Fruit fly (Drosophila melanogaster) whole organism, prepupa: ENCODE results near the gene CG3285.

Experiments
- CG10631 ChIP-seq: fragments of 200-800 bp; sonication (Bioruptor generic); optimal IDR thresholded peaks from 2 replicates; lab custom pipeline; 2016; ENCODE audit warnings: missing biosample characterization, missing genetic modification characterization
- CG10669 ChIP-seq: fragments of 200-800 bp; sonication (Bioruptor generic); optimal IDR thresholded peaks from 3 replicates; lab custom pipeline; 2018; ENCODE audit warnings: missing biosample characterization, mild to moderate bottlenecking, missing genetic modification characterization, moderate library complexity
- CG11294 ChIP-seq: fragments of 200-800 bp; sonication (Bioruptor generic); IDR thresholded peaks from 2 replicates; pipeline ENCODE4 v1.3.6; 2022; ENCODE audit warnings: missing biosample characterization, missing genetic modification characterization
- CG11902 ChIP-seq: fragments of 200-800 bp; sonication (Bioruptor generic); optimal IDR thresholded peaks from 3 replicates; lab custom pipeline; 2016; ENCODE audit warnings: missing biosample characterization, missing genetic modification characterization
- CG15336 ChIP-seq: fragments of 200-800 bp; sonication (Bioruptor generic); IDR thresholded peaks from 2 replicates; pipeline ENCODE4 v1.3.6; 2022; ENCODE audit warnings: missing biosample characterization, missing genetic modification characterization
- CG1621 ChIP-seq: fragments of 200-800 bp; sonication (Bioruptor generic); optimal IDR thresholded peaks from 3 replicates; lab custom pipeline; 2018; ENCODE audit warnings: missing biosample characterization, mild to moderate bottlenecking, missing genetic modification characterization
- CG3032 ChIP-seq: fragments of 200-800 bp; optimal IDR thresholded peaks from 2 replicates; lab custom pipeline; 2019; ENCODE audit warnings: missing biosample characterization, mild to moderate bottlenecking, missing genetic modification characterization, moderate library complexity
- CG31627 ChIP-seq: fragments of 200-800 bp; sonication (Bioruptor generic); optimal IDR thresholded peaks from 3 replicates; lab custom pipeline; 2016; ENCODE audit warnings: missing biosample characterization, missing genetic modification characterization
- CG32006 ChIP-seq: fragments of 200-800 bp; sonication (Bioruptor generic); optimal IDR thresholded peaks from 3 replicates; lab custom pipeline; 2017; ENCODE audit warnings: missing biosample characterization, mild to moderate bottlenecking, missing genetic modification characterization
- CG34406 ChIP-seq: fragments of 200-800 bp; sonication (Bioruptor generic); optimal IDR thresholded peaks from 3 replicates; lab custom pipeline; 2016; ENCODE audit warnings: missing biosample characterization, missing genetic modification characterization
- CG3919 ChIP-seq: fragments of 200-800 bp; sonication (Bioruptor generic); optimal IDR thresholded peaks from 3 replicates; lab custom pipeline; 2016; ENCODE audit warnings: missing biosample characterization, missing genetic modification characterization
- CG6163 ChIP-seq: fragments of 200-800 bp; sonication (Bioruptor generic); IDR thresholded peaks from 3 replicates; pipeline ENCODE4 v1.3.6; 2022; ENCODE audit warnings: missing biosample characterization, missing genetic modification characterization
- CG6276 ChIP-seq: fragments of 200-800 bp; sonication (Bioruptor generic); optimal IDR thresholded peaks from 2 replicates; lab custom pipeline; 2017; ENCODE audit warnings: missing biosample characterization, mild to moderate bottlenecking, missing genetic modification characterization
- CG6792 ChIP-seq: fragments of 200-800 bp; sonication (Bioruptor generic); optimal IDR thresholded peaks from 3 replicates; lab custom pipeline; 2016; ENCODE audit warnings: missing biosample characterization, missing genetic modification characterization
- CG6808 ChIP-seq: fragments of 200-800 bp; sonication (Bioruptor generic); optimal IDR thresholded peaks from 3 replicates; lab custom pipeline; 2017; ENCODE audit warnings: missing biosample characterization, missing genetic modification characterization, mild to moderate bottlenecking, moderate library complexity, missing genetic modification reagents
- CG6854 ChIP-seq: fragments of 200-800 bp; sonication (Bioruptor generic); optimal IDR thresholded peaks from 2 replicates; lab custom pipeline; 2017; ENCODE audit warnings: missing biosample characterization, mild to moderate bottlenecking, missing genetic modification characterization
- CG7368 ChIP-seq: fragments of 200-800 bp; sonication (Bioruptor generic); optimal IDR thresholded peaks from 3 replicates; lab custom pipeline; 2016; ENCODE audit warnings: missing biosample characterization, missing genetic modification characterization
- CG8319 ChIP-seq: fragments of 200-800 bp; sonication (Bioruptor generic); optimal IDR thresholded peaks from 3 replicates; lab custom pipeline; 2016; ENCODE audit warnings: missing biosample characterization, missing genetic modification characterization
- Eip75B ChIP-seq: fragments of 200-800 bp; sonication (Bioruptor generic); optimal IDR thresholded peaks from 3 replicates; lab custom pipeline; 2016; ENCODE audit warnings: missing biosample characterization, missing genetic modification characterization
- Eip78C ChIP-seq: fragments of 200-800 bp; sonication (Bioruptor generic); peaks from one replicate; lab custom pipeline; 2016; ENCODE audit warnings: missing biosample characterization, missing genetic modification characterization
- Eip93F ChIP-seq: fragments of 200-800 bp; sonication (Bioruptor generic); optimal IDR thresholded peaks from 2 replicates; lab custom pipeline; 2016; ENCODE audit warnings: missing biosample characterization, mild to moderate bottlenecking, missing genetic modification characterization
- Ets21C ChIP-seq: fragments of 200-800 bp; sonication (Bioruptor generic); optimal IDR thresholded peaks from 3 replicates; lab custom pipeline; 2016; ENCODE audit warnings: missing biosample characterization, missing genetic modification characterization
- Ets96B ChIP-seq: fragments of 200-800 bp; optimal IDR thresholded peaks from 2 replicates; lab custom pipeline; 2019; ENCODE audit warnings: missing biosample characterization, mild to moderate bottlenecking, missing genetic modification characterization, moderate library complexity
- Gug ChIP-seq: fragments of 200-800 bp; sonication (Bioruptor generic); IDR thresholded peaks from 2 replicates; pipeline ENCODE4 v1.3.6; 2022; ENCODE audit warnings: missing biosample characterization, missing genetic modification characterization
- Hr38 ChIP-seq: sonication (Bioruptor generic); optimal IDR thresholded peaks from 2 replicates; lab custom pipeline; 2016; ENCODE audit warnings: missing biosample characterization, missing genetic modification characterization
- Hr4 ChIP-seq: fragments of 200-800 bp; sonication (Bioruptor generic); optimal IDR thresholded peaks from 3 replicates; lab custom pipeline; 2016; ENCODE audit warnings: missing biosample characterization, missing genetic modification characterization
- Lpt ChIP-seq: fragments of 200-800 bp; sonication (Bioruptor generic); optimal IDR thresholded peaks from 3 replicates; lab custom pipeline; 2016; ENCODE audit warnings: missing biosample characterization, missing genetic modification characterization
- Met ChIP-seq: fragments of 200-800 bp; sonication (Bioruptor generic); optimal IDR thresholded peaks from 3 replicates; lab custom pipeline; 2016; ENCODE audit warnings: missing biosample characterization, missing genetic modification characterization
- Smox ChIP-seq: fragments of 200-800 bp; sonication (Bioruptor generic); optimal IDR thresholded peaks from 3 replicates; lab custom pipeline; 2016; ENCODE audit warnings: missing biosample characterization, missing genetic modification characterization
- Sox102F ChIP-seq: fragments of 200-800 bp; sonication (Bioruptor generic); optimal IDR thresholded peaks from 2 replicates; lab custom pipeline; 2016; ENCODE audit warnings: missing biosample characterization, mild to moderate bottlenecking, missing genetic modification characterization
- Sox14 ChIP-seq: fragments of 200-800 bp; sonication (Bioruptor generic); optimal IDR thresholded peaks from 3 replicates; lab custom pipeline; 2016; ENCODE audit warnings: missing biosample characterization, missing genetic modification characterization
- achi ChIP-seq: fragments of 200-800 bp; sonication (Bioruptor generic); optimal IDR thresholded peaks from 3 replicates; lab custom pipeline; 2016; ENCODE audit warnings: missing biosample characterization, missing genetic modification characterization
- acj6 ChIP-seq: fragments of 200-800 bp; sonication (Bioruptor generic); optimal IDR thresholded peaks from 3 replicates; lab custom pipeline; 2016; ENCODE audit warnings: missing biosample characterization, missing genetic modification characterization
- cyc ChIP-seq: fragments of 200-800 bp; sonication (Bioruptor generic); optimal IDR thresholded peaks from 3 replicates; lab custom pipeline; 2016; ENCODE audit warnings: missing biosample characterization, missing genetic modification characterization
- dac ChIP-seq: fragments of 200-800 bp; sonication (Bioruptor generic); optimal IDR thresholded peaks from 2 replicates; lab custom pipeline; 2017; ENCODE audit warnings: missing biosample characterization, mild to moderate bottlenecking, missing genetic modification characterization
- dsx ChIP-seq: fragments of 200-800 bp; optimal IDR thresholded peaks from 3 replicates; lab custom pipeline; 2019; ENCODE audit warnings: missing biosample characterization, mild to moderate bottlenecking, missing genetic modification characterization, moderate library complexity; ENCODE audit not compliant: poor library complexity, severe bottlenecking
- eg ChIP-seq: fragments of 200-800 bp; sonication (Bioruptor generic); IDR thresholded peaks from 3 replicates; pipeline ENCODE4 v1.3.6; 2022; ENCODE audit warnings: missing biosample characterization, missing genetic modification characterization
- esn ChIP-seq: fragments of 200-800 bp; sonication (Bioruptor generic); optimal IDR thresholded peaks from 2 replicates; lab custom pipeline; 2016; ENCODE audit warnings: missing biosample characterization, mild to moderate bottlenecking, missing genetic modification characterization, moderate library complexity
- fd59A ChIP-seq: fragments of 200-800 bp; sonication (Bioruptor generic); optimal IDR thresholded peaks from 2 replicates; lab custom pipeline; 2017; ENCODE audit warnings: missing biosample characterization, mild to moderate bottlenecking, missing genetic modification characterization, missing genetic modification reagents
- fd85E ChIP-seq: fragments of 200-800 bp; sonication (Bioruptor generic); optimal IDR thresholded peaks from 3 replicates; lab custom pipeline; 2016; ENCODE audit warnings: missing biosample characterization, missing genetic modification characterization
- lz ChIP-seq: fragments of 200-800 bp; sonication (Bioruptor generic); optimal IDR thresholded peaks from 3 replicates; lab custom pipeline; 2016; ENCODE audit warnings: missing biosample characterization, missing genetic modification characterization
- net ChIP-seq: fragments of 200-800 bp; sonication (Bioruptor generic); optimal IDR thresholded peaks from 3 replicates; lab custom pipeline; 2016; ENCODE audit warnings: missing biosample characterization, missing genetic modification characterization
- pdm3 ChIP-seq: fragments of 200-800 bp; sonication (Bioruptor generic); optimal IDR thresholded peaks from 3 replicates; lab custom pipeline; 2016; ENCODE audit warnings: missing biosample characterization, missing genetic modification characterization
- salr ChIP-seq, 2 experiments: fragments of 200-800 bp; sonication (Bioruptor generic); optimal IDR thresholded peaks; 3 replicates each; lab custom pipeline; 2016 to 2018; ENCODE audit warnings: missing biosample characterization in 2 of 2, missing genetic modification characterization in 2 of 2, mild to moderate bottlenecking in 1 of 2
- spab ChIP-seq: fragments of 200-800 bp; sonication (Bioruptor generic); optimal IDR thresholded peaks from 2 replicates; lab custom pipeline; 2017; ENCODE audit warnings: missing biosample characterization, mild to moderate bottlenecking, missing genetic modification characterization, missing genetic modification reagents
- ss ChIP-seq, 2 experiments: fragments of 200-800 bp; sonication (Bioruptor generic); optimal IDR thresholded peaks; 2 replicates in 1 of 2; 3 replicates in 1 of 2; lab custom pipeline; 2017 to 2018; ENCODE audit warnings: mild to moderate bottlenecking in 2 of 2, missing biosample characterization in 2 of 2, missing genetic modification characterization in 2 of 2, moderate library complexity in 1 of 2
- svp ChIP-seq: fragments of 200-800 bp; sonication (Bioruptor generic); peaks from one replicate; lab custom pipeline; 2016; ENCODE audit warnings: missing biosample characterization, missing genetic modification characterization
- topi ChIP-seq: fragments of 200-800 bp; sonication (Bioruptor generic); optimal IDR thresholded peaks from 3 replicates; lab custom pipeline; 2016; ENCODE audit warnings: missing biosample characterization, missing genetic modification characterization
- vri ChIP-seq: fragments of 200-800 bp; sonication (Bioruptor generic); optimal IDR thresholded peaks from 3 replicates; lab custom pipeline; 2016; ENCODE audit warnings: missing biosample characterization, mild to moderate bottlenecking, missing genetic modification characterization

CG3285 gene

DNA sequence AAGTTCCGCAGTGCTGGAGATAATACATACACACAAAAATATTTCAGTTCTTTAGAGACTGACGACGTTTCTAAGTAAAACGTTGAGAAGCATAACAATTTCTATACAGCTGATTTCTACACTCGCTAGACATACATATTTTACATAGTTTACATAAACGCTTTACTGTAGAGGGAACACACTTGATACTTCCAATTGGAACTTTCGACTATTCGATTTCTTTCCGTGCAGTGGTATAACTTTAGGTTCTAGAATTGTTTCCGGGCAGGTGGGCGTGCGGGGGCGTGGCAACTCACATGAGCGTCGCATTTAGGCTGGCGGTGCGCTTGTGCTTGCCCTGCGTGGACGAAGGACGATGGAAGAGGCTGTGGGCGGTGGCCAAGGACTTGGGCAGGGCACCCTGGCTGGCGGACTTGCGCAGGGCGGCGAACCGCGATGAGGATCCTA lies 41.8 kb downstream of the CG3285 start (continued):
- no peak for TF ChIP-seq Lpt (GFP tag; lab: Kevin White, UChicago)
- peak; percentile 31 for TF ChIP-seq Ets96B (tag; lab: Kevin White, UChicago)
- TF ChIP-seq CG6163 (GFP tag; lab: Robert Waterston, UW): peak; percentile 64; the same call in 2 of the 3 replicates
- no peak for TF ChIP-seq Ets21C (GFP tag; lab: Kevin White, UChicago)
- no peak for TF ChIP-seq Eip93F (GFP tag; lab: Kevin White, UChicago)
- TF ChIP-seq fd85E (GFP tag; lab: Kevin White, UChicago): no peak
- TF ChIP-seq lz: no peak
- peak; percentile 61 for TF ChIP-seq esn (GFP tag; lab: Kevin White, UChicago)
- peak; percentile 17 for TF ChIP-seq CG6808
- TF ChIP-seq Gug: peak; percentile 26; the same call in 1 of the 2 replicates
- TF ChIP-seq, all 60 proteins: peak for 27

DNA sequence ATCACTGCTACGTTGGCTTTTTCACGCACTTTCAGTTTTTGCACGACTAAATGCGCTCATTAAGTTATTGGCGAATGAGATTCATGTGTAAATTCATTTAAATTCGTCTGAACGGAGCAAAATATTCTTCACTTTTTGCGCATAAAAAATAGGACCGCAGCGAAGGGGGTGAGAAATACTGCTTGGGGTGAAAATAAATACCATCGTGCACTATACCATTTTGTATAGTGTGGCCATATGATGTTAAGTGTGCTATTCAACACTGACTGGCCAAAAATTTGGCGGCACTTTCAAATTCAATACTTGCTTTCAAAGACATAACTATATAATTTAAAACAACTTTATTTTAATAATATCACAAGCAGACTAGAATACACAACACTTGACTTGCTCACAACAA lies 42.5 kb downstream of the CG3285 start, which contains the start of gene GramD1B:
GramD1B (minus strand) TSS at position 131 of the 400 bp plus-strand sequence.
- TF ChIP-seq vri (GFP tag; lab: Kevin White, UChicago): no peak
- TF ChIP-seq Eip93F (GFP tag; lab: Kevin White, UChicago): peak; percentile 11
- TF ChIP-seq CG1621 (tag; lab: Kevin White, UChicago): no peak
- no peak for TF ChIP-seq spab (GFP tag; lab: Kevin White, UChicago)
- no peak for TF ChIP-seq Eip75B (GFP tag; lab: Kevin White, UChicago)
- peak; percentile 26 for TF ChIP-seq esn (GFP tag; lab: Kevin White, UChicago)
- TF ChIP-seq CG6854: peak; percentile 27
- no peak for TF ChIP-seq CG6808
- TF ChIP-seq CG8319 (GFP tag; lab: Kevin White, UChicago): no peak
- TF ChIP-seq dac: no peak
- no peak for TF ChIP-seq Sox102F
- TF ChIP-seq net (GFP tag; lab: Kevin White, UChicago): no peak
- no peak for TF ChIP-seq CG34406 (GFP tag; lab: Kevin White, UChicago)
- TF ChIP-seq CG11294 (GFP tag; lab: Robert Waterston, UW): no peak
- no peak for TF ChIP-seq topi (GFP tag; lab: Kevin White, UChicago)
- TF ChIP-seq CG31627 (GFP tag; lab: Kevin White, UChicago): no peak
- TF ChIP-seq Hr38 (GFP tag; lab: Kevin White, UChicago): no peak
- no peak for TF ChIP-seq CG6276 (GFP tag; lab: Kevin White, UChicago)
- no peak for TF ChIP-seq fd85E (GFP tag; lab: Kevin White, UChicago)
- no peak for TF ChIP-seq salr (GFP tag; optimal IDR thresholded peaks at IDR 0.05; lab: Kevin White, UChicago)
- no peak for TF ChIP-seq eg
- no peak for TF ChIP-seq CG3919
- TF ChIP-seq CG7368 (GFP tag; lab: Kevin White, UChicago): no peak
- peak; percentile 10 for TF ChIP-seq cyc
- TF ChIP-seq Met (GFP tag; lab: Kevin White, UChicago): no peak
- TF ChIP-seq Ets96B (tag; lab: Kevin White, UChicago): no peak
- no peak for TF ChIP-seq acj6 (GFP tag; lab: Kevin White, UChicago)
- TF ChIP-seq CG3032: no peak
- TF ChIP-seq CG32006 (GFP tag; lab: Kevin White, UChicago): no peak
- no peak for TF ChIP-seq CG6792 (GFP tag; lab: Kevin White, UChicago)
- peak; percentile 13 for TF ChIP-seq pdm3 (GFP tag; lab: Kevin White, UChicago)
- peak; percentile 63 for TF ChIP-seq Eip78C
- TF ChIP-seq CG10669 (GFP tag; lab: Kevin White, UChicago): no peak
- TF ChIP-seq svp (GFP tag; lab: Kevin White, UChicago): peak; percentile 37
- no peak for TF ChIP-seq ss (GFP tag; optimal IDR thresholded peaks at IDR 0.05; lab: Kevin White, UChicago)
- peak; percentile 14; the same call in 1 of the 2 replicates for TF ChIP-seq CG15336 (GFP tag; lab: Robert Waterston, UW)
- TF ChIP-seq CG6163 (GFP tag; lab: Robert Waterston, UW): no peak
- no peak for TF ChIP-seq Lpt (GFP tag; lab: Kevin White, UChicago)
- TF ChIP-seq dsx (GFP tag; lab: Kevin White, UChicago): no peak
- TF ChIP-seq Smox: no peak
- TF ChIP-seq achi (GFP tag; lab: Kevin White, UChicago): no peak
- TF ChIP-seq CG11902 (GFP tag; lab: Kevin White, UChicago): no peak
- no peak for TF ChIP-seq Ets21C (GFP tag; lab: Kevin White, UChicago)
- peak; percentile 40 for TF ChIP-seq Sox14 (GFP tag; lab: Kevin White, UChicago)
- TF ChIP-seq Hr4 (GFP tag; lab: Kevin White, UChicago): no peak
- no peak for TF ChIP-seq Gug
- TF ChIP-seq fd59A (GFP tag; lab: Kevin White, UChicago): no peak
- TF ChIP-seq CG10631 (GFP tag; lab: Kevin White, UChicago): no peak
